Worm (Caenorhabditis elegans) whole organism, mixed stage, embryonic: ENCODE measurements around the gene F01G4.4.

Source experiments
- M03D4.4 ChIP-seq: sonication (generic microtip); optimal IDR thresholded peaks from 2 replicates; lab custom pipeline; 2017; ENCODE audit warnings: mild to moderate bottlenecking, missing genetic modification characterization, missing compliant biosample characterization
- bed-3 ChIP-seq: fragments of 200-800 bp; sonication (Bioruptor generic); optimal IDR thresholded peaks from 3 replicates; lab custom pipeline; 2018; ENCODE audit warnings: mild to moderate bottlenecking, missing genetic modification characterization, moderate library complexity, missing compliant biosample characterization
- blmp-1 ChIP-seq: fragments of 150-350 bp; optimal IDR thresholded peaks from 2 replicates; lab custom pipeline; 2014; ENCODE audit warnings: missing biosample characterization, missing genetic modification characterization
- ceh-39 ChIP-seq: fragments of 150-350 bp; optimal IDR thresholded peaks from 2 replicates; lab custom pipeline; 2014; ENCODE audit warnings: missing biosample characterization, missing genetic modification characterization
- ceh-43 ChIP-seq: fragments of 200-800 bp; sonication (Bioruptor generic); optimal IDR thresholded peaks from 2 replicates; lab custom pipeline; 2018; ENCODE audit warnings: mild to moderate bottlenecking, missing genetic modification characterization, moderate library complexity, missing compliant biosample characterization
- ces-1 ChIP-seq: fragments of 150-350 bp; optimal IDR thresholded peaks from 2 replicates; lab custom pipeline; 2014; ENCODE audit warnings: missing biosample characterization, missing genetic modification reagents, missing genetic modification characterization
- drap-1 ChIP-seq: fragments of 200-800 bp; sonication (Bioruptor generic); optimal IDR thresholded peaks from 3 replicates; lab custom pipeline; 2018; ENCODE audit warnings: mild to moderate bottlenecking, missing genetic modification characterization, missing compliant biosample characterization
- elt-1 ChIP-seq: sonication (generic microtip); optimal IDR thresholded peaks from 2 replicates; lab custom pipeline; 2017; ENCODE audit warnings: missing genetic modification characterization, mild to moderate bottlenecking, missing compliant biosample characterization, antibody characterized with exemption, moderate library complexity, borderline replicate concordance; ENCODE audit not compliant: insufficient read depth
- elt-3 ChIP-seq: fragments of 150-350 bp; optimal IDR thresholded peaks from 2 replicates; lab custom pipeline; 2014; ENCODE audit warnings: missing biosample characterization, missing genetic modification characterization
- flh-1 ChIP-seq: fragments of 200-800 bp; sonication (Bioruptor generic); optimal IDR thresholded peaks from 2 replicates; lab custom pipeline; 2018; ENCODE audit warnings: mild to moderate bottlenecking, missing genetic modification characterization, moderate library complexity, missing compliant biosample characterization
- ham-2 ChIP-seq: fragments of 200-800 bp; sonication (Bioruptor generic); optimal IDR thresholded peaks from 2 replicates; lab custom pipeline; 2018; ENCODE audit warnings: mild to moderate bottlenecking, missing genetic modification characterization, missing compliant biosample characterization
- lin-13 ChIP-seq: fragments of 150-350 bp; optimal IDR thresholded peaks from 2 replicates; lab custom pipeline; 2014; ENCODE audit warnings: missing biosample characterization, missing genetic modification characterization
- lin-32 ChIP-seq: fragments of 200-800 bp; sonication (Bioruptor generic); optimal IDR thresholded peaks from 2 replicates; lab custom pipeline; 2018; ENCODE audit warnings: mild to moderate bottlenecking, missing genetic modification characterization, missing compliant biosample characterization
- lsy-2 ChIP-seq: fragments of 150-350 bp; optimal IDR thresholded peaks from 2 replicates; lab custom pipeline; 2014; ENCODE audit warnings: missing biosample characterization, missing genetic modification characterization
- mab-5 ChIP-seq: fragments of 150-350 bp; optimal IDR thresholded peaks from 2 replicates; lab custom pipeline; 2014; ENCODE audit warnings: missing biosample characterization, missing genetic modification characterization
- mep-1 ChIP-seq: fragments of 150-350 bp; optimal IDR thresholded peaks from 2 replicates; lab custom pipeline; 2017; ENCODE audit warnings: missing biosample characterization, missing genetic modification reagents, missing genetic modification characterization, inconsistent platforms
- nhr-12 ChIP-seq: fragments of 150-350 bp; optimal IDR thresholded peaks from 2 replicates; lab custom pipeline; 2014; ENCODE audit warnings: missing biosample characterization, missing genetic modification characterization
- nhr-2 ChIP-seq: fragments of 150-350 bp; optimal IDR thresholded peaks from 2 replicates; lab custom pipeline; 2014; ENCODE audit warnings: missing biosample characterization, missing genetic modification characterization
- nhr-237 ChIP-seq: fragments of 150-350 bp; optimal IDR thresholded peaks from 2 replicates; lab custom pipeline; 2014; ENCODE audit warnings: missing biosample characterization, missing genetic modification characterization
- nhr-28 ChIP-seq: fragments of 150-350 bp; optimal IDR thresholded peaks from 2 replicates; lab custom pipeline; 2014; ENCODE audit warnings: missing biosample characterization, missing genetic modification characterization
- nhr-76 ChIP-seq: sonication (generic microtip); optimal IDR thresholded peaks from 2 replicates; lab custom pipeline; 2017; ENCODE audit warnings: missing biosample characterization, missing genetic modification characterization
- pha-4 ChIP-seq: fragments of 150-350 bp; optimal IDR thresholded peaks from 2 replicates; lab custom pipeline; 2018; ENCODE audit warnings: missing biosample characterization, missing genetic modification reagents, missing genetic modification characterization
- sem-2 ChIP-seq: fragments of 200-800 bp; sonication (Bioruptor generic); optimal IDR thresholded peaks from 2 replicates; lab custom pipeline; 2018; ENCODE audit warnings: mild to moderate bottlenecking, missing genetic modification characterization, missing compliant biosample characterization
- sptf-1 ChIP-seq: sonication (generic microtip); optimal IDR thresholded peaks from 2 replicates; lab custom pipeline; 2017; ENCODE audit warnings: mild to moderate bottlenecking, missing genetic modification characterization, moderate library complexity, missing compliant biosample characterization
- tbx-8 ChIP-seq: fragments of 200-800 bp; sonication (Bioruptor generic); optimal IDR thresholded peaks from 2 replicates; lab custom pipeline; 2018; ENCODE audit warnings: mild to moderate bottlenecking, missing genetic modification characterization, moderate library complexity, missing compliant biosample characterization
- unc-120 ChIP-seq: sonication (generic microtip); optimal IDR thresholded peaks from 2 replicates; lab custom pipeline; 2017; ENCODE audit warnings: missing genetic modification characterization, missing compliant biosample characterization; ENCODE audit not compliant: poor library complexity, severe bottlenecking
- unc-39 ChIP-seq: fragments of 150-350 bp; optimal IDR thresholded peaks from 2 replicates; lab custom pipeline; 2014; ENCODE audit warnings: missing biosample characterization, missing genetic modification characterization
- unc-62 ChIP-seq: fragments of 150-350 bp; optimal IDR thresholded peaks from 2 replicates; lab custom pipeline; 2014; ENCODE audit warnings: missing biosample characterization, missing genetic modification reagents, missing genetic modification characterization
- zip-8 ChIP-seq: fragments of 150-350 bp; optimal IDR thresholded peaks from 2 replicates; lab custom pipeline; 2014; ENCODE audit warnings: missing biosample characterization, missing genetic modification characterization
- ztf-11 ChIP-seq: fragments of 150-350 bp; optimal IDR thresholded peaks from 2 replicates; lab custom pipeline; 2014; ENCODE audit warnings: missing biosample characterization, missing genetic modification characterization

F01G4.4 gene

DNA sequence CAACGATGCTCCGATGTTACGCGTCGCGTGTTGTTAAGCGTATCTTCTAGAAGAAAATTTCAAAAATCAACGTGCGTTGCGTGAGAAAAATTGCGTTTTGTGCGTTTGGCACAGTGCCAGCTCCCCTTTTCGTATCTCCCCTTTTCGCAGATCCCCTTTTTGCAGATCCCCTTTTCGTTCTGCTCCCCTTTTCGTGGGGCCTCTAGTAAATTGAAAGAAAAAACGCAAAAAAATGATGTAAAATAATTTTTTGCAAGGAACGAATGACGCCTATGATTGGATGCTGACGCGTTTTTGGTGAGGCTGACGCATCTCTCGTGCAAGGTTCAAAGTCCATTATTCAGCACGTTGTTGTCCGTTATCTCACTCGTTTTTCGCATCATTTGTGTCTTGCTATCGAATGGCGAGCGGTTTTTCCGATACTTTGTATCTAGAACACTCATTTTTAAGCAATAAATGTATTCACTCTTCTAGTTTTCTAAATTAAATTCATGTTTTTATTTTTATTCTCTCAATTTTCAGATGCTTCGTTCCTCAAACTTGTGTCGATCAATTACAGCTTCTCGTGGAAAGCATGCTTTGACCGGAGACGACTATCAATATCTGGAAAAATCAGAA lies 36.1 kb downstream of the F01G4.4 start, which contains the start of gene cpt-2:
TSS of gene cpt-2 (plus strand) at position 523 of the 618 bp plus-strand sequence.
- TF ChIP-seq pha-4 (tag; lab: Kevin White, UChicago), result peak; percentile 25
- peak; percentile 4 for TF ChIP-seq mep-1 (tag; lab: Kevin White, UChicago)
- TF ChIP-seq lsy-2 (tag; lab: Kevin White, UChicago), result peak; percentile 17
- TF ChIP-seq unc-62, result peak; percentile 36
- peak; percentile 64 for TF ChIP-seq lin-13 (tag; lab: Kevin White, UChicago)
- peak; percentile 17 for TF ChIP-seq nhr-237 (tag; lab: Kevin White, UChicago)
- peak; percentile 36 for TF ChIP-seq ces-1 (GFP tag; lab: Kevin White, UChicago)
- TF ChIP-seq elt-3, result peak; percentile 28
- TF ChIP-seq, all 35 proteins: peak for 8; not testable (repeated sequence) for 27

DNA sequence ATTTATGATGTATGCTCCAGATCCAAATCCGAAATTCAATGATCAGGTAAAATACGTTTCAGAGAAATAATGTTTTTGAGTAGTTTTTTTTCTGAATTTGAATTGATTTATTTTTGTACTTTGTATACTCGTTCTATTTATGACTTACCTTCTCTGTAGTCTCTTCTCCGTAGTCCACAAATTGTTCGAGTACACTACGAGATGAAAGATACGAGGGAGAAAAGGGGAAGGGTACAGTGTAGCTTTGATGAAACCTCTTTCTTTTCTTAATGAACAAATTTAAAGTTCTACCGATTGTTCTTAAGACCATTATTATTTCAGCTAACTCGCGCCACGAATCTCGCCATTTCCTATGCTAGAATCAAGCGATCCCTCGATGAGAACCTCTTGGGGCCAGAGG lies 36.9 kb downstream of the F01G4.4 start:
- TF ChIP-seq ham-2 (GFP tag; lab: Kevin White, UChicago) (no peak), M03D4.4 (tag; lab: Kevin White, UChicago) (no peak), lin-13 (tag; lab: Kevin White, UChicago) (no peak), drap-1 (GFP tag; lab: Kevin White, UChicago) (no peak), lin-32 (GFP tag; lab: Kevin White, UChicago) (no peak), blmp-1 (no peak), sem-2 (GFP tag; lab: Kevin White, UChicago) (no peak), sptf-1 (tag; lab: Kevin White, UChicago) (no peak), ceh-43 (no peak), nhr-28 (tag; lab: Kevin White, UChicago) (no peak), bed-3 (no peak), unc-39 (no peak), lsy-2 (tag; lab: Kevin White, UChicago) (no peak), flh-1 (GFP tag; lab: Kevin White, UChicago) (no peak), zip-8 (tag; lab: Kevin White, UChicago) (no peak), tbx-8 (no peak), nhr-2 (tag; lab: Kevin White, UChicago) (no peak)

DNA sequence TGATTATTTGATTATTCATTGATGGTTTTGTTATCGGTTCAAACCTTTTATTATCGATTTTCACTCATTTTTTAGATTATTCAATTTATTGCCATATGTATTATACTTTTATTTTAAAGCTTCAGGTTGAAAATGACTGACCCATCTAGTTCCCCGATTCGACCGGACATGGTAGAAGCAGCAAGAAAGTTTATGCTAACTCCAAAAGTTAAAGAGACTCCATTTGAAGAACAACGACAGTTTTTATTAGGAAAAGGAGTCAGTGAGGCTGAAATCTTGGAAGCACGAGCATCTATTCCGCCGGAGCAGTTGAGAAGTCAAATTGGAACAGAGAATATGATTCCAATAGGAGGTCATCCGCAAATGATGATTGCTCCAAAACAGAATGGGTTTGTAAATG lies 39.9 kb downstream of the F01G4.4 start, which contains the start of gene prx-14:
TSS of gene prx-14 (plus strand) at position 120 of the 400 bp plus-strand sequence.
- TF ChIP-seq tbx-8, result no peak
- TF ChIP-seq drap-1 (GFP tag; lab: Kevin White, UChicago), result no peak
- no peak for TF ChIP-seq ceh-39
- no peak for TF ChIP-seq lsy-2 (tag; lab: Kevin White, UChicago)
- TF ChIP-seq ztf-11 (tag; lab: Kevin White, UChicago), result no peak
- no peak for TF ChIP-seq flh-1 (GFP tag; lab: Kevin White, UChicago)
- TF ChIP-seq bed-3, result no peak
- TF ChIP-seq zip-8 (tag; lab: Kevin White, UChicago), result no peak
- TF ChIP-seq unc-39, result no peak
- no peak for TF ChIP-seq nhr-76 (tag; lab: Kevin White, UChicago)
- TF ChIP-seq unc-62, result no peak
- TF ChIP-seq pha-4 (tag; lab: Kevin White, UChicago), result no peak
- TF ChIP-seq sem-2 (GFP tag; lab: Kevin White, UChicago), result no peak

DNA sequence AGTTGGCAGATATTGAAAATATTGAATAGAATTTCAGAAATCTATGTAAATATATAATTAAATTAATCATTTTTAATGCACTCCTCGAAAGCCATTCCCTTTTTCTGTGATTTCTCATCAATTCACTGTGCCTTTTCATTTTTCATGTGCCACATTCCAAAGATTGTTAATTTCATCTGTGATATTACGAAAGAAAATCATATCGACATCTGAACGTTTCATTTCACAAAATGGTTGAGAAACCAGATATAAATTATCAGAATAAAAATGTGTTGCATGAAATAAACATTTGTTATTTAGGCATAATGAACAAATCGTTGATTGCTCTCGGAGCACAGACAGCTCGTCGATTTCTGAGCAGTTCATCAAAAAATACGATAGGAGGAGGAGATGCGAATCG lies 40.8 kb downstream of the F01G4.4 start, which contains the start of gene nuaf-3:
TSS of gene nuaf-3 (plus strand) at position 301 of the 400 bp plus-strand sequence.
- TF ChIP-seq unc-62 (no peak), nhr-28 (tag; lab: Kevin White, UChicago) (no peak), ztf-11 (tag; lab: Kevin White, UChicago) (no peak), unc-39 (no peak), elt-1 (tag; lab: Kevin White, UChicago) (no peak), tbx-8 (no peak)

DNA sequence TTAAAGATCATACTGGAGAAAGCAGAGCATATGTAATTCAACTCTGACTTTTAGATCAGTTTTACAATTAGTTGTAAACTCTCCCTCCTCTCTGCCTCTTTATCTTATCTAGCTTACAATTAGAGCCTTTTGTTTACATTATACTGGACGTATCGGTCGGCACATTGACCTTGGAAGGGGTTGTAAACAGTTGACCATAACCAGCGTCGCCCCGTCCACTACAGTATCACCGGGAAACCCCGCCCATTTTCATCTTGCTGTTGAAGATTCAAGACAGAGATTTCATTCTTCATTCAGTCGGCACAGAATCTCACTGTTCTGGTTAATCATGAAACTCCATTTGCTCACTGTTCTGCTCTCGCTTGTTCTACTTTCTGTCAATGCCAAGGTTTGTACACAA lies 43.6 kb downstream of the F01G4.4 start, which contains the start of gene sdz-27:
TSS of gene sdz-27 (plus strand) at position 301 of the 400 bp plus-strand sequence.
- TF ChIP-seq unc-39 (no peak), nhr-237 (tag; lab: Kevin White, UChicago) (no peak), pha-4 (tag; lab: Kevin White, UChicago) (no peak), lin-32 (GFP tag; lab: Kevin White, UChicago) (no peak), elt-1 (tag; lab: Kevin White, UChicago) (no peak), zip-8 (tag; lab: Kevin White, UChicago) (no peak), sptf-1 (tag; lab: Kevin White, UChicago) (no peak), mab-5 (no peak), ceh-39 (no peak), bed-3 (no peak), tbx-8 (no peak), nhr-12 (tag; lab: Kevin White, UChicago) (no peak), blmp-1 (no peak), M03D4.4 (tag; lab: Kevin White, UChicago) (no peak), mep-1 (tag; lab: Kevin White, UChicago) (no peak), unc-120 (tag; lab: Kevin White, UChicago) (no peak), elt-3 (no peak), sem-2 (GFP tag; lab: Kevin White, UChicago) (no peak)
